Worm (Caenorhabditis elegans) whole organism, L1 larva: ENCODE data around the gene str-113.

Experiments used
- C04F5.9 ChIP-seq: sonication (generic microtip); optimal IDR thresholded peaks from 2 replicates; lab custom pipeline; 2016; ENCODE audit warnings: missing genetic modification characterization, missing compliant biosample characterization
- aly-2 ChIP-seq: fragments of 150-350 bp; optimal IDR thresholded peaks from 2 replicates; lab custom pipeline; 2014; ENCODE audit warnings: missing biosample characterization, missing genetic modification characterization
- ces-1 ChIP-seq: fragments of 150-350 bp; optimal IDR thresholded peaks from 2 replicates; lab custom pipeline; 2014; ENCODE audit warnings: missing biosample characterization, missing genetic modification reagents, missing genetic modification characterization
- ets-5 ChIP-seq: fragments of 200-800 bp; sonication (Bioruptor generic); IDR thresholded peaks from 2 replicates; pipeline ENCODE4 v1.3.6; 2022; ENCODE audit warnings: missing genetic modification characterization, missing compliant biosample characterization
- irx-1 ChIP-seq: sonication (generic microtip); optimal IDR thresholded peaks from 2 replicates; lab custom pipeline; 2016; ENCODE audit warnings: missing genetic modification characterization, missing compliant biosample characterization
- nhr-28 ChIP-seq: fragments of 150-350 bp; optimal IDR thresholded peaks from 2 replicates; lab custom pipeline; 2014; ENCODE audit warnings: missing biosample characterization, missing genetic modification characterization
- nhr-76 ChIP-seq: sonication (generic microtip); optimal IDR thresholded peaks from 2 replicates; lab custom pipeline; 2017; ENCODE audit warnings: missing biosample characterization, missing genetic modification characterization
- rnt-1 ChIP-seq: sonication (generic microtip); optimal IDR thresholded peaks from 2 replicates; lab custom pipeline; 2016; ENCODE audit warnings: mild to moderate bottlenecking, missing genetic modification characterization, moderate library complexity, missing compliant biosample characterization
- snpc-4 ChIP-seq: fragments of 150-350 bp; optimal IDR thresholded peaks from 2 replicates; lab custom pipeline; 2014; ENCODE audit warnings: missing biosample characterization, missing genetic modification characterization
- unc-62 ChIP-seq: fragments of 150-350 bp; optimal IDR thresholded peaks from 2 replicates; lab custom pipeline; 2014; ENCODE audit warnings: missing biosample characterization, missing genetic modification reagents, missing genetic modification characterization

DNA sequence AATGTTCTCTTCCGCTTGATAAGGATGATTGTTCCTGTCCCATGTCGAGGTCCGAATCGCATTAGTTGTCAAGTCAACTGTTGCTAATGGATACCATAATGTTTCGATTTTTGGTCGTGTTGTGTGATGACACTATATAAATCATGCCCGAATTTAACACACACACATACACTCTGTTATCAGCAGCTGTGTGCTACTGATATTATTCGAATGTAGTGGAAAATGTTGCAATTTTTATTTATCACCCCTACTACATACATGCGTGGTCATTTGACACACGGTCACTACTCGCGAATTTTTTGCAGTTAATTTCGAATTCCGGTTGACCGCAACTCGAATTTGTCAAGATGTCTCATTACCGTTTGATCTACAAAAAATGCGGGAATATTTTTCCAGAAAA lies 25.8 kb upstream of the str-113 start:
- TF ChIP-seq rnt-1 (no peak), ets-5 (no peak), unc-62 (no peak), nhr-28 (tag; lab: Kevin White, UChicago) (no peak), nhr-76 (no peak), ces-1 (GFP tag; lab: Kevin White, UChicago) (no peak), aly-2 (no peak), irx-1 (tag; lab: Kevin White, UChicago) (no peak), C04F5.9 (tag; lab: Kevin White, UChicago) (no peak), snpc-4 (no peak)
